Fruit fly (Drosophila melanogaster) whole organism, embryonic: Measurements from ENCODE around the gene Atg5.

Experiments
- Aef1 ChIP-seq: fragments of 200-800 bp; sonication (Bioruptor generic); IDR thresholded peaks from 3 replicates; pipeline ENCODE4 v1.3.6; 2022; ENCODE audit warnings: missing biosample characterization, missing genetic modification characterization
- Atf-2 ChIP-seq: fragments of 200-800 bp; sonication (Bioruptor generic); optimal IDR thresholded peaks from 2 replicates; lab custom pipeline; 2016; ENCODE audit warnings: missing biosample characterization, missing genetic modification characterization
- CG10209 ChIP-seq: fragments of 200-800 bp; sonication (Bioruptor generic); optimal IDR thresholded peaks from 3 replicates; lab custom pipeline; 2017; ENCODE audit warnings: missing biosample characterization, mild to moderate bottlenecking, missing genetic modification characterization, missing genetic modification reagents
- CG10274 ChIP-seq: fragments of 200-800 bp; sonication (Bioruptor generic); optimal IDR thresholded peaks from 3 replicates; lab custom pipeline; 2017; ENCODE audit warnings: missing biosample characterization, mild to moderate bottlenecking, missing genetic modification characterization
- CG11695 ChIP-seq: fragments of 200-800 bp; sonication (Bioruptor generic); IDR thresholded peaks from 3 replicates; pipeline ENCODE4 v1.3.6; 2022; ENCODE audit warnings: missing biosample characterization, missing genetic modification characterization
- CG12219 ChIP-seq: fragments of 200-800 bp; sonication (Bioruptor generic); optimal IDR thresholded peaks from 3 replicates; lab custom pipeline; 2018; ENCODE audit warnings: missing biosample characterization, mild to moderate bottlenecking, missing genetic modification characterization
- CG1233 ChIP-seq: fragments of 200-800 bp; sonication (Bioruptor generic); optimal IDR thresholded peaks from 4 replicates; lab custom pipeline; 2018; ENCODE audit warnings: missing biosample characterization, mild to moderate bottlenecking, missing genetic modification characterization
- CG14667 ChIP-seq: fragments of 200-800 bp; sonication (Bioruptor generic); IDR thresholded peaks from 2 replicates; pipeline ENCODE4 v1.3.6; 2022; ENCODE audit warnings: missing biosample characterization, missing genetic modification characterization
- CG16813 ChIP-seq: fragments of 200-800 bp; sonication (Bioruptor generic); IDR thresholded peaks from 3 replicates; pipeline ENCODE4 v1.3.6; 2022; ENCODE audit warnings: missing biosample characterization, missing genetic modification characterization; ENCODE audit not compliant: partially characterized antibody
- CG17385 ChIP-seq: fragments of 200-800 bp; sonication (Bioruptor generic); optimal IDR thresholded peaks from 3 replicates; lab custom pipeline; 2018; ENCODE audit warnings: missing biosample characterization, mild to moderate bottlenecking, missing genetic modification characterization
- CG2199 ChIP-seq: fragments of 200-800 bp; sonication (Bioruptor generic); IDR thresholded peaks from 3 replicates; pipeline ENCODE4 v1.3.6; 2022; ENCODE audit warnings: missing biosample characterization, missing genetic modification characterization
- CG2875 ChIP-seq: fragments of 200-800 bp; sonication (Bioruptor generic); optimal IDR thresholded peaks from 2 replicates; lab custom pipeline; 2017; ENCODE audit warnings: missing biosample characterization, mild to moderate bottlenecking, missing genetic modification characterization, missing genetic modification reagents
- CG30403 ChIP-seq: fragments of 200-800 bp; sonication (Bioruptor generic); optimal IDR thresholded peaks from 3 replicates; lab custom pipeline; 2016; ENCODE audit warnings: missing biosample characterization, missing genetic modification characterization
- CG31365 ChIP-seq: fragments of 200-800 bp; sonication (Bioruptor generic); optimal IDR thresholded peaks from 2 replicates; lab custom pipeline; 2018; ENCODE audit warnings: missing biosample characterization, mild to moderate bottlenecking, missing genetic modification characterization
- CG32767 ChIP-seq: fragments of 200-800 bp; sonication (Bioruptor generic); IDR thresholded peaks from 2 replicates; pipeline ENCODE4 v1.3.6; 2022; ENCODE audit warnings: missing biosample characterization, missing genetic modification characterization
- CG4707 ChIP-seq: fragments of 200-800 bp; sonication (Bioruptor generic); optimal IDR thresholded peaks from 2 replicates; lab custom pipeline; 2018; ENCODE audit warnings: missing biosample characterization, mild to moderate bottlenecking, missing genetic modification characterization, moderate library complexity
- CG4820 ChIP-seq: fragments of 200-800 bp; sonication (Bioruptor generic); optimal IDR thresholded peaks from 3 replicates; lab custom pipeline; 2016; ENCODE audit warnings: missing biosample characterization, missing genetic modification characterization
- CG7786 ChIP-seq: fragments of 200-800 bp; sonication (Bioruptor generic); optimal IDR thresholded peaks from 2 replicates; lab custom pipeline; 2016; ENCODE audit warnings: missing biosample characterization, missing genetic modification characterization
- CG8290 ChIP-seq, 3 experiments: fragments of 200-800 bp; sonication (Bioruptor generic); optimal IDR thresholded peaks; 2 replicates each; lab custom pipeline; 2016 to 2019; ENCODE audit warnings: missing biosample characterization in 3 of 3, missing genetic modification characterization in 3 of 3, mild to moderate bottlenecking in 2 of 3, moderate library complexity in 1 of 3
- CG8359 ChIP-seq: fragments of 200-800 bp; sonication (Bioruptor generic); optimal IDR thresholded peaks from 2 replicates; lab custom pipeline; 2017; ENCODE audit warnings: missing biosample characterization, mild to moderate bottlenecking, missing genetic modification characterization, borderline replicate concordance
- CG9876 ChIP-seq: fragments of 200-800 bp; sonication (Bioruptor generic); optimal IDR thresholded peaks from 2 replicates; lab custom pipeline; 2016; ENCODE audit warnings: missing biosample characterization, missing genetic modification characterization
- CrebB ChIP-seq: fragments of 200-800 bp; sonication (Bioruptor generic); optimal IDR thresholded peaks from 3 replicates; lab custom pipeline; 2018; ENCODE audit warnings: missing biosample characterization, mild to moderate bottlenecking, missing genetic modification characterization
- D ChIP-seq, 2 experiments: fragments of 200-800 bp in 1 of 2; fragments of >200 bp in 1 of 2; sonication (Bioruptor generic) in 1 of 2; optimal IDR thresholded peaks; 2 replicates in 1 of 2; 3 replicates in 1 of 2; lab custom pipeline; 2017; ENCODE audit warnings: mild to moderate bottlenecking in 1 of 2, missing biosample characterization in 1 of 2, missing genetic modification characterization in 1 of 2, missing genetic modification reagents in 1 of 2
- Doc3 ChIP-seq: fragments of 200-800 bp; sonication (Bioruptor generic); IDR thresholded peaks from 3 replicates; pipeline ENCODE4 v1.3.6; 2022; ENCODE audit warnings: missing biosample characterization, missing genetic modification characterization; ENCODE audit not compliant: partially characterized antibody
- Ets97D ChIP-seq: fragments of 200-800 bp; sonication (Bioruptor generic); optimal IDR thresholded peaks from 3 replicates; lab custom pipeline; 2016; ENCODE audit warnings: missing biosample characterization, missing genetic modification characterization
- H2.0 ChIP-seq: fragments of 200-800 bp; sonication (Bioruptor generic); IDR thresholded peaks from 2 replicates; pipeline ENCODE4 v1.3.6; 2022; ENCODE audit warnings: missing biosample characterization, missing genetic modification characterization
- Hr39 ChIP-seq: fragments of >200 bp; optimal IDR thresholded peaks from 2 replicates; lab custom pipeline; 2017
- Oli ChIP-seq: fragments of 200-800 bp; sonication (Bioruptor generic); optimal IDR thresholded peaks from 2 replicates; lab custom pipeline; 2018; ENCODE audit warnings: missing biosample characterization, mild to moderate bottlenecking, missing genetic modification characterization, moderate library complexity
- Six4 ChIP-seq: fragments of 200-800 bp; sonication (Bioruptor generic); optimal IDR thresholded peaks from 2 replicates; lab custom pipeline; 2016; ENCODE audit warnings: missing biosample characterization, missing genetic modification characterization
- TFAM ChIP-seq: fragments of 200-800 bp; sonication (Bioruptor generic); optimal IDR thresholded peaks from 2 replicates; lab custom pipeline; 2017; ENCODE audit warnings: missing biosample characterization, missing genetic modification characterization, inconsistent platforms
- ap ChIP-seq: fragments of 200-800 bp; sonication (Bioruptor generic); IDR thresholded peaks from 2 replicates; pipeline ENCODE4 v1.3.6; 2022; ENCODE audit warnings: missing biosample characterization, missing genetic modification characterization
- bowl ChIP-seq: fragments of 200-800 bp; sonication (Bioruptor generic); IDR thresholded peaks from 2 replicates; pipeline ENCODE4 v1.3.6; 2022; ENCODE audit warnings: missing biosample characterization, missing genetic modification characterization
- chif ChIP-seq, 2 experiments: fragments of 200-800 bp; sonication (Bioruptor generic); optimal IDR thresholded peaks; 3 replicates each; lab custom pipeline; 2016; ENCODE audit warnings: missing biosample characterization in 2 of 2, missing genetic modification characterization in 2 of 2
- dati ChIP-seq: fragments of 200-800 bp; sonication (Bioruptor generic); IDR thresholded peaks from 2 replicates; pipeline ENCODE4 v1.3.6; 2022; ENCODE audit warnings: missing biosample characterization, missing genetic modification characterization
- gce ChIP-seq: fragments of 200-800 bp; sonication (Bioruptor generic); IDR thresholded peaks from 3 replicates; pipeline ENCODE4 v1.3.6; 2022; ENCODE audit warnings: missing biosample characterization, missing genetic modification characterization
- grn ChIP-seq: fragments of 200-800 bp; sonication (Bioruptor generic); optimal IDR thresholded peaks from 3 replicates; lab custom pipeline; 2017; ENCODE audit warnings: missing biosample characterization, missing genetic modification characterization
- gsb-n ChIP-seq: fragments of 200-800 bp; sonication (Bioruptor generic); optimal IDR thresholded peaks from 3 replicates; lab custom pipeline; 2018; ENCODE audit warnings: missing biosample characterization, mild to moderate bottlenecking, missing genetic modification characterization
- hkb ChIP-seq, 2 experiments: fragments of 200-800 bp in 1 of 2; fragments of >200 bp in 1 of 2; sonication (Bioruptor generic) in 1 of 2; IDR thresholded peaks in 1 of 2; optimal IDR thresholded peaks in 1 of 2; 2 replicates each; pipeline versions ENCODE4 v1.3.6 to Lab custom; 2017 to 2022; ENCODE audit warnings: missing biosample characterization in 1 of 2, missing genetic modification characterization in 1 of 2
- inv ChIP-seq: fragments of 200-800 bp; sonication (Bioruptor generic); IDR thresholded peaks from 2 replicates; pipeline ENCODE4 v1.3.6; 2022; ENCODE audit warnings: missing biosample characterization, missing genetic modification characterization; ENCODE audit not compliant: partially characterized antibody
- kni ChIP-seq: fragments of 200-800 bp; sonication (Bioruptor generic); optimal IDR thresholded peaks from 3 replicates; lab custom pipeline; 2017; ENCODE audit warnings: mild to moderate bottlenecking, missing biosample characterization, missing genetic modification reagents, missing genetic modification characterization
- lbe ChIP-seq: fragments of 200-800 bp; sonication (Bioruptor generic); optimal IDR thresholded peaks from 2 replicates; lab custom pipeline; 2016; ENCODE audit warnings: missing biosample characterization, mild to moderate bottlenecking, missing genetic modification characterization
- oc ChIP-seq: fragments of 200-800 bp; sonication (Bioruptor generic); optimal IDR thresholded peaks from 2 replicates; lab custom pipeline; 2018; ENCODE audit warnings: missing biosample characterization, mild to moderate bottlenecking, missing genetic modification characterization, moderate library complexity
- onecut ChIP-seq: fragments of 200-800 bp; sonication (Bioruptor generic); IDR thresholded peaks from 2 replicates; pipeline ENCODE4 v1.3.6; 2022; ENCODE audit warnings: missing biosample characterization, missing genetic modification characterization
- pita ChIP-seq: fragments of 200-800 bp; sonication (Bioruptor generic); optimal IDR thresholded peaks from 2 replicates; lab custom pipeline; 2017; ENCODE audit warnings: missing biosample characterization, mild to moderate bottlenecking, missing genetic modification characterization
- ro ChIP-seq: fragments of 200-800 bp; sonication (Bioruptor generic); IDR thresholded peaks from 2 replicates; pipeline ENCODE4 v1.3.6; 2022; ENCODE audit warnings: missing biosample characterization, missing genetic modification characterization
- salm ChIP-seq: fragments of 200-800 bp; sonication (Bioruptor generic); optimal IDR thresholded peaks from 2 replicates; lab custom pipeline; 2018; ENCODE audit warnings: missing biosample characterization, mild to moderate bottlenecking, missing genetic modification characterization
- tna ChIP-seq: fragments of 200-800 bp; sonication (Bioruptor generic); IDR thresholded peaks from 2 replicates; pipeline ENCODE4 v1.3.6; 2022; ENCODE audit warnings: missing biosample characterization, missing genetic modification characterization; ENCODE audit not compliant: partially characterized antibody
- yki ChIP-seq: fragments of >200 bp; optimal IDR thresholded peaks from 3 replicates; lab custom pipeline; 2018

Atg5 gene

DNA sequence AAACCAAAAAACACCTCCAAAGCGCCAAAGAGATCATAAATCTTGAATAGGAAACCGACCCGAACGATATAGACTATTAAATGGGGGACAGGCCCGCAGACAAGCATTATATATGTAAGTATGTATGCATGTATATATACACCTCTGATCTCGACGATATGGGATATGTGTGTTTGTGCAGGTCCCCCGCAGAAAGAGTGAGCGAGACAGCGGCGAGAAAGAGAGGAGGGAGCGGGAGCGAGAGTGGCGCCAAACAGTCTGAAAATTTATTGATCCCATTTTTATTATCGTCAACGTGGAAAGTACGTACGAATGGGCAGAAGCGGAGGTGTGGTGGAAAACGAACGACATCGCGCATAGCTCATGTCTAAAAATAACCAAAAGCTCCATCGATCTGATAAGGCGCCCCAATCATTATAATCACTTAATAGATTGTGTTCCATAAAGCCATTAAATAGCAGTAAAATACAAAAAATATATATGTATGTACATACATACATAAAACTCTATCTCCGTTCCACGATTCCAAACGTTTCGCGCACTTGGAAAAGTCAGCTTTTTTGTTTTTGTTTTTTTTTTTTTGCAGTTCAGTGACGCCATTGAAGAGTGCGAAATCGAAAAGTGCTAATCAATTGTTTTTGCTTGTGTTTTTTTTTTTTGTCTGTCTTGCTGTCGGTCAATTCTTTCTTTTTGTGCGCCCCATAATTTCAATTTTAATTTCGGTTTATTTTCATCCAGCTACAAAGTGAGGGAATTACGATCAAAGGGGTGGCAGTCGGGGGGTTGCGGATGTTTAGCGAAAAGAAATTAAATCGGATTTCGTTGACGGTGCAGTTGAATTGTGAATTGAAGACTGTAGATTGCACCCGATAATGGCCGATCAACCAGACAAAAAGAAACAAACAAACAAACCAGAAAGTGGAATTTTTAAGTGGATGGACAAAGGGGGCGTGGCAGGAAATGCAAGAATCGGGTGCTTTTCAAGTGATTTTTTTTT is 6.1 kb downstream of the Atg5 start (continued):
- TF ChIP-seq ro (no peak), CG11695 (GFP tag; lab: Robert Waterston, UW) (no peak), CG7786 (GFP tag; lab: Kevin White, UChicago) (no peak), CG1233 (GFP tag; lab: Kevin White, UChicago) (no peak), H2.0 (GFP tag; lab: Robert Waterston, UW) (no peak), Hr39 (lab: Kevin White, UChicago) (no peak), CG9876 (GFP tag; lab: Kevin White, UChicago) (no peak), CG8359 (GFP tag; lab: Kevin White, UChicago) (no peak), CrebB (tag; lab: Kevin White, UChicago) (no peak), bowl (GFP tag; lab: Robert Waterston, UW) (no peak), CG31365 (no peak), tna (no peak), Atf-2 (no peak), hkb (optimal IDR thresholded peaks at IDR 0.05; lab: Kevin White, UChicago) (no peak), hkb (GFP tag; IDR thresholded peaks at IDR 0.05; lab: Robert Waterston, UW) (no peak), Oli (no peak), CG4707 (GFP tag; lab: Kevin White, UChicago) (no peak), Doc3 (GFP tag; lab: Robert Waterston, UW) (no peak), kni (GFP tag; lab: Kevin White, UChicago) (peak; percentile 40), CG10209 (GFP tag; lab: Kevin White, UChicago) (no peak), pita (no peak), ap (GFP tag; lab: Robert Waterston, UW) (no peak), salm (tag; lab: Kevin White, UChicago) (no peak), gsb-n (tag; lab: Kevin White, UChicago) (no peak), CG16813 (GFP tag; lab: Robert Waterston, UW) (no peak), CG10274 (GFP tag; lab: Kevin White, UChicago) (no peak), yki (lab: Kevin White, UChicago) (no peak), grn (GFP tag; lab: Kevin White, UChicago) (peak; percentile 86), CG4820 (GFP tag; lab: Kevin White, UChicago) (no peak), onecut (GFP tag; lab: Robert Waterston, UW) (peak; percentile 42; the same call in 1 of the 2 replicates), chif (GFP tag; optimal IDR thresholded peaks at IDR 0.05; lab: Kevin White, UChicago) (no peak), Ets97D (GFP tag; lab: Kevin White, UChicago) (no peak), D (optimal IDR thresholded peaks at IDR 0.05; lab: Kevin White, UChicago) (no peak), D (GFP tag; optimal IDR thresholded peaks at IDR 0.05; lab: Kevin White, UChicago) (no peak), Six4 (GFP tag; lab: Kevin White, UChicago) (no peak), CG2199 (GFP tag; lab: Robert Waterston, UW) (no peak), CG32767 (GFP tag; lab: Robert Waterston, UW) (0 out of 2 replicates have a peak, but pooled peaks have one; percentile 13), CG14667 (GFP tag; lab: Robert Waterston, UW) (no peak), Aef1 (GFP tag; lab: Robert Waterston, UW) (no peak), oc (tag; lab: Kevin White, UChicago) (peak; percentile 48), gce (GFP tag; lab: Robert Waterston, UW) (no peak), CG2875 (GFP tag; lab: Kevin White, UChicago) (no peak), lbe (peak; percentile 3), CG8290 (GFP tag; optimal IDR thresholded peaks at IDR 0.05; lab: Kevin White, UChicago) (peak; percentile 12), CG8290 (tag; optimal IDR thresholded peaks at IDR 0.05; lab: Kevin White, UChicago) (no peak), CG12219 (GFP tag; lab: Kevin White, UChicago) (no peak), dati (GFP tag; lab: Robert Waterston, UW) (no peak), inv (no peak), CG30403 (GFP tag; lab: Kevin White, UChicago) (no peak), CG17385 (GFP tag; lab: Kevin White, UChicago) (no peak), TFAM (GFP tag; lab: Kevin White, UChicago) (no peak)
